Worm (Caenorhabditis elegans) whole organism, young adult: ENCODE data around the gene Y47D7A.15.
"Not testable (repeated sequence)": the region's sequence is repeated elsewhere in the genome, so short reads cannot be mapped to it uniquely, and the experiment has no call there.

Experiments
- B0336.3 ChIP-seq: fragments of 200-800 bp; sonication (Bioruptor generic); IDR thresholded peaks from 2 replicates; pipeline ENCODE4 v1.3.6; 2022; ENCODE audit warnings: missing genetic modification characterization, missing compliant biosample characterization
- C17E4.6 ChIP-seq: fragments of 200-800 bp; sonication (Bioruptor generic); IDR thresholded peaks from 2 replicates; pipeline ENCODE4 v1.3.6; 2022; ENCODE audit warnings: missing genetic modification reagents, missing genetic modification characterization, missing compliant biosample characterization
- F23B12.7 ChIP-seq: sonication (generic microtip); optimal IDR thresholded peaks from 2 replicates; lab custom pipeline; 2017; ENCODE audit warnings: missing genetic modification characterization, mild to moderate bottlenecking, missing compliant biosample characterization, antibody characterized with exemption, moderate library complexity; ENCODE audit not compliant: insufficient read depth
- F37B4.10 ChIP-seq: fragments of 200-800 bp; sonication (Bioruptor generic); IDR thresholded peaks from 2 replicates; pipeline ENCODE4 v1.3.6; 2022; ENCODE audit warnings: missing genetic modification characterization, missing compliant biosample characterization
- F57A8.1 ChIP-seq: fragments of 200-800 bp; sonication (Bioruptor generic); optimal IDR thresholded peaks from 2 replicates; lab custom pipeline; 2018; ENCODE audit warnings: mild to moderate bottlenecking, missing genetic modification characterization, moderate library complexity, missing compliant biosample characterization
- T07F8.4 ChIP-seq: sonication (generic microtip); optimal IDR thresholded peaks from 2 replicates; lab custom pipeline; 2016; ENCODE audit warnings: mild to moderate bottlenecking, missing genetic modification characterization, moderate library complexity, missing compliant biosample characterization
- Y56A3A.18 ChIP-seq: fragments of 200-800 bp; sonication (Bioruptor generic); IDR thresholded peaks from 2 replicates; pipeline ENCODE4 v1.3.6; 2022; ENCODE audit warnings: missing genetic modification reagents, missing genetic modification characterization, missing compliant biosample characterization
- Y79H2A.3 ChIP-seq: fragments of 200-800 bp; sonication (Bioruptor generic); conservative IDR thresholded peaks from 2 replicates; pipeline ENCODE4 v1.3.6; 2022; ENCODE audit warnings: missing genetic modification reagents, missing genetic modification characterization, missing compliant biosample characterization
- ZK185.1 ChIP-seq: sonication (generic microtip); optimal IDR thresholded peaks from 2 replicates; lab custom pipeline; 2016; ENCODE audit warnings: mild to moderate bottlenecking, missing genetic modification characterization, missing compliant biosample characterization; ENCODE audit not compliant: poor library complexity, severe bottlenecking
- ama-1 ChIP-seq, 3 experiments: fragments of 150-350 bp in 1 of 3; sonication (generic microtip) in 2 of 3; optimal IDR thresholded peaks; 2 replicates each; lab custom pipeline; 2014 to 2018; ENCODE audit warnings: missing biosample characterization in 2 of 3, missing genetic modification characterization in 2 of 3, missing genetic modification reagents in 2 of 3
- aptf-2 ChIP-seq: fragments of 200-800 bp; sonication (Bioruptor generic); conservative IDR thresholded peaks from 2 replicates; pipeline ENCODE4 v1.3.6; 2022; ENCODE audit warnings: missing genetic modification reagents, missing genetic modification characterization, missing compliant biosample characterization
- cebp-1 ChIP-seq, 2 experiments: fragments of 200-800 bp in 1 of 2; sonication (Bioruptor generic) in 1 of 2; sonication (generic microtip) in 1 of 2; IDR thresholded peaks in 1 of 2; optimal IDR thresholded peaks in 1 of 2; 2 replicates each; pipeline versions ENCODE4 v1.3.6 to Lab custom; 2017 to 2022; ENCODE audit warnings: missing compliant biosample characterization in 2 of 2, missing genetic modification characterization in 2 of 2, mild to moderate bottlenecking in 1 of 2, missing genetic modification reagents in 1 of 2, moderate library complexity in 1 of 2
- ceh-100 ChIP-seq: fragments of 200-800 bp; sonication (Bioruptor generic); IDR thresholded peaks from 2 replicates; pipeline ENCODE4 v1.3.6; 2022; ENCODE audit warnings: missing genetic modification reagents, missing genetic modification characterization, missing compliant biosample characterization
- ceh-40 ChIP-seq: fragments of 200-800 bp; sonication (Bioruptor generic); IDR thresholded peaks from 2 replicates; pipeline ENCODE4 v1.3.6; 2022; ENCODE audit warnings: missing genetic modification characterization, missing compliant biosample characterization
- ceh-91 ChIP-seq: fragments of 200-800 bp; sonication (Bioruptor generic); IDR thresholded peaks from 2 replicates; pipeline ENCODE4 v1.3.6; 2022; ENCODE audit warnings: missing genetic modification reagents, missing genetic modification characterization, missing compliant biosample characterization
- chd-7 ChIP-seq: sonication (generic microtip); optimal IDR thresholded peaks from 2 replicates; lab custom pipeline; 2016; ENCODE audit warnings: mild to moderate bottlenecking, missing genetic modification characterization, moderate library complexity, missing compliant biosample characterization
- egrh-3 ChIP-seq: fragments of 200-800 bp; sonication (Bioruptor generic); IDR thresholded peaks from 2 replicates; pipeline ENCODE4 v1.3.6; 2022; ENCODE audit warnings: missing genetic modification reagents, missing genetic modification characterization, missing compliant biosample characterization
- hlh-12 ChIP-seq: sonication (generic microtip); optimal IDR thresholded peaks from 2 replicates; lab custom pipeline; 2016; ENCODE audit warnings: missing genetic modification characterization, missing compliant biosample characterization
- hrde-1 ChIP-seq: sonication (generic microtip); optimal IDR thresholded peaks from 2 replicates; lab custom pipeline; 2016; ENCODE audit warnings: missing genetic modification characterization, mild to moderate bottlenecking, missing compliant biosample characterization, moderate library complexity, missing genotype, missing genetic modification reagents, borderline replicate concordance
- let-526 ChIP-seq: fragments of 200-800 bp; sonication (Bioruptor generic); IDR thresholded peaks from 2 replicates; pipeline ENCODE4 v1.3.6; 2022; ENCODE audit warnings: missing genetic modification reagents, missing genetic modification characterization, missing compliant biosample characterization
- lin-40 ChIP-seq: sonication (generic microtip); optimal IDR thresholded peaks from 2 replicates; lab custom pipeline; 2016; ENCODE audit warnings: missing genetic modification characterization, mild to moderate bottlenecking, missing compliant biosample characterization, missing genotype, missing genetic modification reagents
- madf-3 ChIP-seq: fragments of 200-800 bp; sonication (Bioruptor generic); IDR thresholded peaks from 2 replicates; pipeline ENCODE4 v1.3.6; 2022; ENCODE audit warnings: missing genetic modification reagents, missing genetic modification characterization, missing compliant biosample characterization
- mxl-1 ChIP-seq: sonication (generic microtip); optimal IDR thresholded peaks from 2 replicates; lab custom pipeline; 2016; ENCODE audit warnings: missing genetic modification characterization, missing compliant biosample characterization
- nhr-27 ChIP-seq: fragments of 200-800 bp; sonication (Bioruptor generic); optimal IDR thresholded peaks from 2 replicates; lab custom pipeline; 2018; ENCODE audit warnings: mild to moderate bottlenecking, missing genetic modification characterization, moderate library complexity, missing compliant biosample characterization
- pha-4 ChIP-seq: fragments of 150-350 bp; sonication (generic microtip); optimal IDR thresholded peaks from 2 replicates; lab custom pipeline; 2014; ENCODE audit warnings: missing biosample characterization, missing genetic modification reagents, missing genetic modification characterization
- rcor-1 ChIP-seq: fragments of 200-800 bp; sonication (Bioruptor generic); IDR thresholded peaks from 2 replicates; pipeline ENCODE4 v1.3.6; 2022; ENCODE audit warnings: missing genetic modification reagents, missing genetic modification characterization, missing compliant biosample characterization
- tbp1 ChIP-seq: fragments of 200-800 bp; sonication (Bioruptor generic); optimal IDR thresholded peaks from 2 replicates; lab custom pipeline; 2018; ENCODE audit warnings: mild to moderate bottlenecking, missing genetic modification characterization, missing compliant biosample characterization
- tbx-9 ChIP-seq: sonication (generic microtip); optimal IDR thresholded peaks from 2 replicates; lab custom pipeline; 2016; ENCODE audit warnings: borderline replicate concordance, missing genetic modification characterization, inconsistent platforms, missing compliant biosample characterization
- tlf-1 ChIP-seq: fragments of 200-800 bp; sonication (Bioruptor generic); optimal IDR thresholded peaks from 2 replicates; lab custom pipeline; 2018; ENCODE audit warnings: mild to moderate bottlenecking, missing genetic modification characterization, missing compliant biosample characterization
- zfh-2 ChIP-seq: fragments of 200-800 bp; sonication (Bioruptor generic); conservative IDR thresholded peaks from 2 replicates; pipeline ENCODE4 v1.3.6; 2022; ENCODE audit warnings: missing genetic modification reagents, missing genetic modification characterization, missing compliant biosample characterization
- ztf-25 ChIP-seq: fragments of 200-800 bp; sonication (Bioruptor generic); IDR thresholded peaks from 2 replicates; pipeline ENCODE4 v1.3.6; 2022; ENCODE audit warnings: missing genetic modification reagents, missing genetic modification characterization, missing compliant biosample characterization
- ztf-26 ChIP-seq: sonication (generic microtip); optimal IDR thresholded peaks from 2 replicates; lab custom pipeline; 2017; ENCODE audit warnings: missing genetic modification characterization, missing compliant biosample characterization
- ztf-28 ChIP-seq: fragments of 200-800 bp; sonication (Bioruptor generic); IDR thresholded peaks from 2 replicates; pipeline ENCODE4 v1.3.6; 2022; ENCODE audit warnings: missing genetic modification reagents, missing genetic modification characterization, missing compliant biosample characterization

Y47D7A.15 gene

ce11 chrV:4432783-4433237, at the start of gene Y47D7A.15:
Y47D7A.15 (minus strand) TSS chrV:4433187.
- TF ChIP-seq C17E4.6 (GFP tag; lab: Robert Waterston, UW) = no peak
- TF ChIP-seq madf-3 (GFP tag; lab: Robert Waterston, UW) = peak; percentile 64; the same call in 1 of the 2 replicates
- TF ChIP-seq egrh-3 (GFP tag; lab: Robert Waterston, UW) = peak; percentile 95
- TF ChIP-seq let-526 (GFP tag; lab: Robert Waterston, UW) = no peak
- 0 out of 2 replicates have a peak, but pooled peaks have one; percentile 49 for TF ChIP-seq ztf-25 (GFP tag; lab: Robert Waterston, UW)
- TF ChIP-seq aptf-2 (GFP tag; lab: Robert Waterston, UW) = no peak
- TF ChIP-seq zfh-2 (GFP tag; lab: Robert Waterston, UW) = peak; percentile 85
- TF ChIP-seq F37B4.10 (GFP tag; lab: Robert Waterston, UW) = 0 out of 2 replicates have a peak, but pooled peaks have one; percentile 28
- TF ChIP-seq ZK185.1 (tag; lab: Kevin White, UChicago) = no peak
- no peak for TF ChIP-seq ztf-26 (tag; lab: Kevin White, UChicago)
- no peak for TF ChIP-seq ceh-91
- TF ChIP-seq, all 124 proteins: peak for 5

- TF ChIP-seq madf-3 (GFP tag; lab: Robert Waterston, UW) (no peak), tbx-9 (tag; lab: Kevin White, UChicago) (no peak), B0336.3 (no peak), zfh-2 (GFP tag; lab: Robert Waterston, UW) (no peak), F57A8.1 (GFP tag; lab: Kevin White, UChicago) (no peak)
Measured at ce11 chrV:4481823-4482222, 48.8 kb upstream of the Y47D7A.15 start.

- TF ChIP-seq nhr-27 (tag; lab: Kevin White, UChicago); Y56A3A.18 (GFP tag; lab: Robert Waterston, UW); Y79H2A.3: not testable (repeated sequence)
Measured at ce11 chrV:4474543-4474942, 41.6 kb upstream of the Y47D7A.15 start, which contains the start of gene str-35. str-35 (plus strand) TSS chrV:4474843.

ce11 chrV:4471065-4471464, 38.1 kb upstream of the Y47D7A.15 start, which contains the start of gene T08H10.3:
T08H10.3 (plus strand) TSS chrV:4471365.
- no peak for TF ChIP-seq lin-40 (tag; lab: Kevin White, UChicago)
- TF ChIP-seq ceh-40 (GFP tag; lab: Robert Waterston, UW) = no peak
- no peak for TF ChIP-seq chd-7

- TF ChIP-seq ztf-28 (no peak), ceh-100 (GFP tag; lab: Robert Waterston, UW) (no peak), hlh-12 (tag; lab: Kevin White, UChicago) (no peak), F23B12.7 (tag; lab: Kevin White, UChicago) (no peak), T07F8.4 (tag; lab: Kevin White, UChicago) (no peak), rcor-1 (GFP tag; lab: Robert Waterston, UW) (no peak), cebp-1 (GFP tag; IDR thresholded peaks at IDR 0.05; lab: Robert Waterston, UW) (no peak), cebp-1 (tag; optimal IDR thresholded peaks at IDR 0.05; lab: Kevin White, UChicago) (no peak), pha-4 (no peak), Y79H2A.3 (no peak), hrde-1 (tag; lab: Kevin White, UChicago) (no peak), mxl-1 (tag; lab: Kevin White, UChicago) (no peak), let-526 (GFP tag; lab: Robert Waterston, UW) (no peak), F37B4.10 (GFP tag; lab: Robert Waterston, UW) (no peak), tbp1 (no peak), ama-1 (optimal IDR thresholded peaks at IDR 0.05; lab: Kevin White, UChicago) (no peak), ama-1 (GFP tag; optimal IDR thresholded peaks at IDR 0.05; lab: Kevin White, UChicago) (no peak), tlf-1 (GFP tag; lab: Kevin White, UChicago) (no peak)
Measured at ce11 chrV:4454634-4455033, 21.6 kb upstream of the Y47D7A.15 start, which contains the start of gene gnrr-5. gnrr-5 (minus strand) TSS chrV:4454734.
